Worm (Caenorhabditis elegans): ENCODE results near the gene fbxa-105.

Gene fbxa-105

DNA sequence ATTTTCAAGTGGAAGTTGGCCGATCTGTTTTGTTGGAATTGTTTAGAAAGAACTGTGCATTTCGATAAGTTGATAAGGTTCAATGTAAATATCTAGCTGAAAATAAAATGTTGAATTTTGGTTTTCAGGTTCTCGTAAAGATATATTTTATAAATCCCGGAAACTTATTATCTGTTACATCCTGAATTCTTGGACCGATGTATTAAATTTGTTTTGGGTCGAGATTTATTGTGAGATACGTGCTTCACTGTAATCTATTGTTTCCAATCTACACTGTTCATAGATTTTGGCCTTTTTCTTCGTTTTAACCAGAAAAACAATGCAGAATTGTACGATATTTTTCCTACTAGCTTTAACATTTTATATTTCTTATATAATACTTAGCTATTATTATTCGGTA lies 34.7 kb downstream of the fbxa-105 start, which contains the start of gene C03G6.6:
TSS of gene C03G6.6 (plus strand) at position 301 of the 400 bp plus-strand sequence.
- TF ChIP-seq nhr-25 (tag; optimal IDR thresholded peaks at IDR 0.05) = no peak
- no peak for TF ChIP-seq nhr-11 (tag; optimal IDR thresholded peaks at IDR 0.05)
- no peak for TF ChIP-seq lsy-2 (tag; optimal IDR thresholded peaks at IDR 0.05)
- TF ChIP-seq lin-39 (tag; optimal IDR thresholded peaks at IDR 0.05) = no peak
- TF ChIP-seq nhr-10 (tag; optimal IDR thresholded peaks at IDR 0.05) = no peak
- no peak for TF ChIP-seq sma-9 (GFP tag; optimal IDR thresholded peaks at IDR 0.05)
- TF ChIP-seq sma-9 (tag; optimal IDR thresholded peaks at IDR 0.05) = no peak
- no peak for TF ChIP-seq zag-1 (tag; optimal IDR thresholded peaks at IDR 0.05)
- TF ChIP-seq sma-3 (GFP tag; optimal IDR thresholded peaks at IDR 0.05) = no peak
- TF ChIP-seq lin-13 (GFP tag; optimal IDR thresholded peaks at IDR 0.05) = no peak
- TF ChIP-seq blmp-1 (tag; optimal IDR thresholded peaks at IDR 0.05; ENCODE audit: insufficient read depth) = no peak
- TF ChIP-seq egl-27 (tag; optimal IDR thresholded peaks at IDR 0.05) = no peak
- TF ChIP-seq elt-1 (tag; optimal IDR thresholded peaks at IDR 0.05) = no peak
- TF ChIP-seq nhr-12 (tag; optimal IDR thresholded peaks at IDR 0.05) = no peak

DNA sequence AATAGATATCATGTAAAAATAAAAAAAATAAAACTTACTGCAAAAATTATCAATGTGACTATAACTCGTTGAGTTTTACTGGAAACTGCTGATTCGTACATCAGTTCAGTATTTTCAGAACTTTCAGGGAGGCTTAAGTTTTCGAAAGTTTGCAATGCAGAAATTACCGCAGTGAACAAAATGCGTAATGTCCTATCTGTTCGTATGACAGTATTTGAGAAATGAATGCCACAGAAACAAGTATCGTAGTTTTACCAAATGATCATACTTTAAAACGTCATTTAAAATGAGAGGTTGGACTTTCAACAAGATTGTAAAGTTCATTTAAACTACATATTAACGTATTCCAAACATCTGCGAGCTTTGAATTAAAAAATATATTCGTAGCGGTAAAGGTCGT lies 35.1 kb downstream of the fbxa-105 start, which contains the start of gene C03G6.21:
TSS of gene C03G6.21 (minus strand) at position 101 of the 400 bp plus-strand sequence.
- TF ChIP-seq dmd-4 (tag; optimal IDR thresholded peaks at IDR 0.05) (no peak), elt-3 (tag; optimal IDR thresholded peaks at IDR 0.05) (no peak), blmp-1 (tag; optimal IDR thresholded peaks at IDR 0.05; ENCODE audit: insufficient read depth) (no peak), alr-1 (tag; optimal IDR thresholded peaks at IDR 0.05) (no peak), crh-2 (tag; optimal IDR thresholded peaks at IDR 0.05) (no peak), unc-62 (GFP tag; optimal IDR thresholded peaks at IDR 0.05) (no peak), lin-13 (GFP tag; optimal IDR thresholded peaks at IDR 0.05) (no peak), ceh-82 (tag; optimal IDR thresholded peaks at IDR 0.05) (no peak), ztf-1 (GFP tag; conservative IDR thresholded peaks at IDR 0.05) (no peak), sma-9 (GFP tag; optimal IDR thresholded peaks at IDR 0.05) (no peak), sma-9 (tag; optimal IDR thresholded peaks at IDR 0.05) (no peak), nhr-12 (tag; optimal IDR thresholded peaks at IDR 0.05) (no peak), snpc-4 (tag; optimal IDR thresholded peaks at IDR 0.05) (no peak), mdl-1 (tag; optimal IDR thresholded peaks at IDR 0.05) (no peak), R02D3.7 (tag; optimal IDR thresholded peaks at IDR 0.05) (no peak), ZK546.5 (tag; optimal IDR thresholded peaks at IDR 0.05) (no peak), ama-1 (optimal IDR thresholded peaks at IDR 0.05) (no peak), unc-55 (GFP tag; optimal IDR thresholded peaks at IDR 0.05) (no peak)

DNA sequence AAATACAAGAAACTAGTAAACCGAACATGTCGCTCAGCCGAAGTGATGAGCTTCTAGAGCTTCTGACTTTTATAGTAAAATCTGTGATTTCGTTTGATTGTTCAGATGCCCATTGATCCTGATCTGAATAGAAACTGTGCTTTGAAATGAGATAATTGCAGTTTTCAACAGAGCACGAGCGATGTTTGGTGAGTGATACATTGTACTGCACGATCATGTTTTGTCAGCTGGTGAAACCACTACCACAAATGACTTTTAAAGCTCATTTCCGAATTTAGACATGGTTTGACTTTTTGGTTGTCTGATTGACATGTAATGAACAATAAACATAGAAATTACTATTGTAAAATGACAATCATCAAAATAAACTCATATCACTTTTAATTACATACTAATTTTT lies 36.4 kb downstream of the fbxa-105 start, which contains the start of gene tag-293:
TSS of gene tag-293 (minus strand) at position 101 of the 400 bp plus-strand sequence.
- no peak for TF ChIP-seq aly-2 (tag; optimal IDR thresholded peaks at IDR 0.05)
- no peak for TF ChIP-seq nhr-77 (tag; optimal IDR thresholded peaks at IDR 0.05)
- TF ChIP-seq skn-1 (tag; optimal IDR thresholded peaks at IDR 0.05) = no peak
- no peak for TF ChIP-seq dmd-4 (tag; optimal IDR thresholded peaks at IDR 0.05)
- no peak for TF ChIP-seq ztf-4 (tag; optimal IDR thresholded peaks at IDR 0.05)
- TF ChIP-seq Y55F3AM.14 (GFP tag; optimal IDR thresholded peaks at IDR 0.05) = no peak

DNA sequence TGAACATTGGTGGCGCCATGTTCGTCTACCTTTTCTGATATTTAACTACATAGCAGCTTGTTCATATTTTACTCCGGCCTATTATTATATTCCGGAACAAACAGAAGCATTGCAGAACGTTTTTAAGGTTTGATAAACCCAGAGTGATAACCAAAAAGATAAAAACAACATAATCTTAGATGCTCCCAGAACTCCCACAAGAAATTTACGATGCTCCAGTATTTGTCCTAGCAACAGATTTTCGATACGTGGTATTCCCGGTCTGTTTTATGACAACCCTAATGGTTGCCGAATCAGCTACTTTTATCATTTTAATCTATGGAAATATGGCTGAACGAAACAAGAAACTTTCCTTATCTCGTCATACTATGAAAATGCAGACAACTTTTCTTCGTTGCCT lies 38.2 kb downstream of the fbxa-105 start:
- no peak for TF ChIP-seq ztf-1 (GFP tag; conservative IDR thresholded peaks at IDR 0.05)
- no peak for TF ChIP-seq nhr-237 (tag; optimal IDR thresholded peaks at IDR 0.05)
- no peak for TF ChIP-seq ztf-11 (tag; optimal IDR thresholded peaks at IDR 0.05)
- TF ChIP-seq C34F6.9 (tag; optimal IDR thresholded peaks at IDR 0.05) = no peak
- no peak for TF ChIP-seq nhr-25 (tag; optimal IDR thresholded peaks at IDR 0.05)
- TF ChIP-seq lsy-2 (tag; optimal IDR thresholded peaks at IDR 0.05) = no peak
- TF ChIP-seq alr-1 (tag; optimal IDR thresholded peaks at IDR 0.05) = no peak
- no peak for TF ChIP-seq lin-13 (GFP tag; optimal IDR thresholded peaks at IDR 0.05)
- TF ChIP-seq nhr-6 (tag; optimal IDR thresholded peaks at IDR 0.05) = no peak
- no peak for TF ChIP-seq ceh-82 (tag; optimal IDR thresholded peaks at IDR 0.05)
- no peak for TF ChIP-seq nhr-129 (tag; optimal IDR thresholded peaks at IDR 0.05)
- TF ChIP-seq sem-4 (tag; optimal IDR thresholded peaks at IDR 0.05) = no peak
- no peak for TF ChIP-seq elt-3 (tag; optimal IDR thresholded peaks at IDR 0.05)
- no peak for TF ChIP-seq ceh-16 (tag; optimal IDR thresholded peaks at IDR 0.05)
- no peak for TF ChIP-seq F13H6.1 (tag; optimal IDR thresholded peaks at IDR 0.05)
- no peak for TF ChIP-seq sma-3 (GFP tag; optimal IDR thresholded peaks at IDR 0.05)
- no peak for TF ChIP-seq skn-1 (tag; optimal IDR thresholded peaks at IDR 0.05)
- TF ChIP-seq ama-1 (optimal IDR thresholded peaks at IDR 0.05) = no peak
- TF ChIP-seq dmd-4 (tag; optimal IDR thresholded peaks at IDR 0.05) = no peak
- no peak for TF ChIP-seq nhr-77 (tag; optimal IDR thresholded peaks at IDR 0.05)
